Fruit fly (Drosophila melanogaster): ENCODE measurements around the gene MtnB.

- TF ChIP-seq achi (GFP tag; optimal IDR thresholded peaks at IDR 0.05) (no peak), Ets96B (tag; optimal IDR thresholded peaks at IDR 0.05) (no peak)
Observed at dm6 chr3R:20504488-20504887, 942 bp upstream of the MtnB start, which contains the start of gene Or92a.
